Fruit fly (Drosophila melanogaster) whole organism, prepupa: ENCODE data around the gene bnl.
A peak's percentile ranks its signal among the peaks of the same experiment; 100 is the strongest.

Source experiments
- CG10631 ChIP-seq: fragments of 200-800 bp; sonication (Bioruptor generic); optimal IDR thresholded peaks from 2 replicates; lab custom pipeline; 2016; ENCODE audit warnings: missing biosample characterization, missing genetic modification characterization
- CG11294 ChIP-seq: fragments of 200-800 bp; sonication (Bioruptor generic); IDR thresholded peaks from 2 replicates; pipeline ENCODE4 v1.3.6; 2022; ENCODE audit warnings: missing biosample characterization, missing genetic modification characterization
- CG11762 ChIP-seq: fragments of 200-800 bp; sonication (Bioruptor generic); optimal IDR thresholded peaks from 3 replicates; lab custom pipeline; 2016; ENCODE audit warnings: missing biosample characterization, missing genetic modification characterization; ENCODE audit not compliant: insufficient read depth
- CG15336 ChIP-seq: fragments of 200-800 bp; sonication (Bioruptor generic); IDR thresholded peaks from 2 replicates; pipeline ENCODE4 v1.3.6; 2022; ENCODE audit warnings: missing biosample characterization, missing genetic modification characterization
- CG1621 ChIP-seq: fragments of 200-800 bp; sonication (Bioruptor generic); optimal IDR thresholded peaks from 3 replicates; lab custom pipeline; 2018; ENCODE audit warnings: missing biosample characterization, mild to moderate bottlenecking, missing genetic modification characterization
- CG16779 ChIP-seq: fragments of 200-800 bp; sonication (Bioruptor generic); optimal IDR thresholded peaks from 3 replicates; lab custom pipeline; 2017; ENCODE audit warnings: missing biosample characterization, mild to moderate bottlenecking, missing genetic modification characterization
- CG3032 ChIP-seq: fragments of 200-800 bp; optimal IDR thresholded peaks from 2 replicates; lab custom pipeline; 2019; ENCODE audit warnings: missing biosample characterization, mild to moderate bottlenecking, missing genetic modification characterization, moderate library complexity
- CG31627 ChIP-seq: fragments of 200-800 bp; sonication (Bioruptor generic); optimal IDR thresholded peaks from 3 replicates; lab custom pipeline; 2016; ENCODE audit warnings: missing biosample characterization, missing genetic modification characterization
- CG32006 ChIP-seq: fragments of 200-800 bp; sonication (Bioruptor generic); optimal IDR thresholded peaks from 3 replicates; lab custom pipeline; 2017; ENCODE audit warnings: missing biosample characterization, mild to moderate bottlenecking, missing genetic modification characterization
- CG34406 ChIP-seq: fragments of 200-800 bp; sonication (Bioruptor generic); optimal IDR thresholded peaks from 3 replicates; lab custom pipeline; 2016; ENCODE audit warnings: missing biosample characterization, missing genetic modification characterization
- CG6163 ChIP-seq: fragments of 200-800 bp; sonication (Bioruptor generic); IDR thresholded peaks from 3 replicates; pipeline ENCODE4 v1.3.6; 2022; ENCODE audit warnings: missing biosample characterization, missing genetic modification characterization
- CG6276 ChIP-seq: fragments of 200-800 bp; sonication (Bioruptor generic); optimal IDR thresholded peaks from 2 replicates; lab custom pipeline; 2017; ENCODE audit warnings: missing biosample characterization, mild to moderate bottlenecking, missing genetic modification characterization
- CG6792 ChIP-seq: fragments of 200-800 bp; sonication (Bioruptor generic); optimal IDR thresholded peaks from 3 replicates; lab custom pipeline; 2016; ENCODE audit warnings: missing biosample characterization, missing genetic modification characterization
- CG7368 ChIP-seq: fragments of 200-800 bp; sonication (Bioruptor generic); optimal IDR thresholded peaks from 3 replicates; lab custom pipeline; 2016; ENCODE audit warnings: missing biosample characterization, missing genetic modification characterization
- CG8119 ChIP-seq: fragments of 200-800 bp; sonication (Bioruptor generic); IDR thresholded peaks from 3 replicates; pipeline ENCODE4 v1.3.6; 2022; ENCODE audit warnings: missing biosample characterization, missing genetic modification characterization
- CG9139 ChIP-seq: fragments of 200-800 bp; sonication (Bioruptor generic); optimal IDR thresholded peaks from 3 replicates; lab custom pipeline; 2017; ENCODE audit warnings: missing biosample characterization, mild to moderate bottlenecking, missing genetic modification characterization
- Eip78C ChIP-seq: fragments of 200-800 bp; sonication (Bioruptor generic); peaks from one replicate; lab custom pipeline; 2016; ENCODE audit warnings: missing biosample characterization, missing genetic modification characterization
- Ets96B ChIP-seq: fragments of 200-800 bp; optimal IDR thresholded peaks from 2 replicates; lab custom pipeline; 2019; ENCODE audit warnings: missing biosample characterization, mild to moderate bottlenecking, missing genetic modification characterization, moderate library complexity
- Hr38 ChIP-seq: sonication (Bioruptor generic); optimal IDR thresholded peaks from 2 replicates; lab custom pipeline; 2016; ENCODE audit warnings: missing biosample characterization, missing genetic modification characterization
- Hr4 ChIP-seq: fragments of 200-800 bp; sonication (Bioruptor generic); optimal IDR thresholded peaks from 3 replicates; lab custom pipeline; 2016; ENCODE audit warnings: missing biosample characterization, missing genetic modification characterization
- Lpt ChIP-seq: fragments of 200-800 bp; sonication (Bioruptor generic); optimal IDR thresholded peaks from 3 replicates; lab custom pipeline; 2016; ENCODE audit warnings: missing biosample characterization, missing genetic modification characterization
- OdsH ChIP-seq: fragments of 200-800 bp; sonication (Bioruptor generic); optimal IDR thresholded peaks from 3 replicates; lab custom pipeline; 2016; ENCODE audit warnings: missing biosample characterization, missing genetic modification characterization
- Sox102F ChIP-seq: fragments of 200-800 bp; sonication (Bioruptor generic); optimal IDR thresholded peaks from 2 replicates; lab custom pipeline; 2016; ENCODE audit warnings: missing biosample characterization, mild to moderate bottlenecking, missing genetic modification characterization
- Sox14 ChIP-seq: fragments of 200-800 bp; sonication (Bioruptor generic); optimal IDR thresholded peaks from 3 replicates; lab custom pipeline; 2016; ENCODE audit warnings: missing biosample characterization, missing genetic modification characterization
- Sox15 ChIP-seq: fragments of 200-800 bp; sonication (Bioruptor generic); optimal IDR thresholded peaks from 3 replicates; lab custom pipeline; 2016; ENCODE audit warnings: missing biosample characterization, missing genetic modification characterization
- acj6 ChIP-seq: fragments of 200-800 bp; sonication (Bioruptor generic); optimal IDR thresholded peaks from 3 replicates; lab custom pipeline; 2016; ENCODE audit warnings: missing biosample characterization, missing genetic modification characterization
- cyc ChIP-seq: fragments of 200-800 bp; sonication (Bioruptor generic); optimal IDR thresholded peaks from 3 replicates; lab custom pipeline; 2016; ENCODE audit warnings: missing biosample characterization, missing genetic modification characterization
- eg ChIP-seq: fragments of 200-800 bp; sonication (Bioruptor generic); IDR thresholded peaks from 3 replicates; pipeline ENCODE4 v1.3.6; 2022; ENCODE audit warnings: missing biosample characterization, missing genetic modification characterization
- esn ChIP-seq: fragments of 200-800 bp; sonication (Bioruptor generic); optimal IDR thresholded peaks from 2 replicates; lab custom pipeline; 2016; ENCODE audit warnings: missing biosample characterization, mild to moderate bottlenecking, missing genetic modification characterization, moderate library complexity
- fd59A ChIP-seq: fragments of 200-800 bp; sonication (Bioruptor generic); optimal IDR thresholded peaks from 2 replicates; lab custom pipeline; 2017; ENCODE audit warnings: missing biosample characterization, mild to moderate bottlenecking, missing genetic modification characterization, missing genetic modification reagents
- fkh ChIP-seq: fragments of 200-800 bp; sonication (Bioruptor generic); optimal IDR thresholded peaks from 3 replicates; lab custom pipeline; 2017; ENCODE audit warnings: missing biosample characterization, mild to moderate bottlenecking, missing genetic modification characterization, moderate library complexity
- net ChIP-seq: fragments of 200-800 bp; sonication (Bioruptor generic); optimal IDR thresholded peaks from 3 replicates; lab custom pipeline; 2016; ENCODE audit warnings: missing biosample characterization, missing genetic modification characterization
- pdm3 ChIP-seq: fragments of 200-800 bp; sonication (Bioruptor generic); optimal IDR thresholded peaks from 3 replicates; lab custom pipeline; 2016; ENCODE audit warnings: missing biosample characterization, missing genetic modification characterization
- salr ChIP-seq, 2 experiments: fragments of 200-800 bp; sonication (Bioruptor generic); optimal IDR thresholded peaks; 3 replicates each; lab custom pipeline; 2016 to 2018; ENCODE audit warnings: missing biosample characterization in 2 of 2, missing genetic modification characterization in 2 of 2, mild to moderate bottlenecking in 1 of 2
- svp ChIP-seq: fragments of 200-800 bp; sonication (Bioruptor generic); peaks from one replicate; lab custom pipeline; 2016; ENCODE audit warnings: missing biosample characterization, missing genetic modification characterization
- topi ChIP-seq: fragments of 200-800 bp; sonication (Bioruptor generic); optimal IDR thresholded peaks from 3 replicates; lab custom pipeline; 2016; ENCODE audit warnings: missing biosample characterization, missing genetic modification characterization
- vri ChIP-seq: fragments of 200-800 bp; sonication (Bioruptor generic); optimal IDR thresholded peaks from 3 replicates; lab custom pipeline; 2016; ENCODE audit warnings: missing biosample characterization, mild to moderate bottlenecking, missing genetic modification characterization

The bnl gene

dm6 chr3R:19834982-19835381 lies 1.6 kb downstream of the bnl start:
- TF ChIP-seq CG1621 (tag; lab: Kevin White, UChicago) (no peak), pdm3 (GFP tag; lab: Kevin White, UChicago) (no peak), Hr38 (GFP tag; lab: Kevin White, UChicago) (no peak), CG31627 (GFP tag; lab: Kevin White, UChicago) (no peak), CG32006 (GFP tag; lab: Kevin White, UChicago) (no peak), Sox15 (GFP tag; lab: Kevin White, UChicago) (no peak), vri (GFP tag; lab: Kevin White, UChicago) (peak; percentile 83), CG7368 (GFP tag; lab: Kevin White, UChicago) (no peak)

dm6 chr3R:19833963-19834362 lies 2.7 kb downstream of the bnl start:
- TF ChIP-seq fd59A (GFP tag; lab: Kevin White, UChicago) (no peak), esn (GFP tag; lab: Kevin White, UChicago) (no peak), CG11294 (no peak), CG10631 (GFP tag; lab: Kevin White, UChicago) (no peak), CG32006 (GFP tag; lab: Kevin White, UChicago) (no peak), CG31627 (GFP tag; lab: Kevin White, UChicago) (no peak), CG7368 (GFP tag; lab: Kevin White, UChicago) (no peak), Ets96B (no peak), pdm3 (GFP tag; lab: Kevin White, UChicago) (no peak), topi (GFP tag; lab: Kevin White, UChicago) (no peak), CG6792 (no peak), CG1621 (tag; lab: Kevin White, UChicago) (no peak), eg (GFP tag; lab: Robert Waterston, UW) (no peak), net (GFP tag; lab: Kevin White, UChicago) (no peak), vri (GFP tag; lab: Kevin White, UChicago) (no peak), OdsH (no peak), salr (GFP tag; optimal IDR thresholded peaks at IDR 0.05; lab: Kevin White, UChicago) (no peak), CG8119 (GFP tag; lab: Robert Waterston, UW) (no peak), CG9139 (no peak)
- TF ChIP-seq, all 60 proteins: peak for 0

dm6 chr3R:19833546-19833945 lies 3.1 kb downstream of the bnl start:
- TF ChIP-seq Sox102F (no peak), CG3032 (tag; lab: Kevin White, UChicago) (no peak), CG6276 (GFP tag; lab: Kevin White, UChicago) (peak; percentile 82), Lpt (peak; percentile 21), CG6163 (GFP tag; lab: Robert Waterston, UW) (0 out of 3 replicates have a peak, but pooled peaks have one; percentile 24), CG8119 (GFP tag; lab: Robert Waterston, UW) (peak; percentile 61), CG15336 (peak; percentile 71), eg (GFP tag; lab: Robert Waterston, UW) (peak; percentile 86), Sox14 (GFP tag; lab: Kevin White, UChicago) (no peak), Hr4 (GFP tag; lab: Kevin White, UChicago) (peak; percentile 7)

- TF ChIP-seq topi (GFP tag; lab: Kevin White, UChicago) (no peak), Eip78C (peak; percentile 25), svp (GFP tag; lab: Kevin White, UChicago) (peak; percentile 49), CG34406 (GFP tag; lab: Kevin White, UChicago) (peak; percentile 8)
Observed at dm6 chr3R:19830973-19831372, 5.6 kb downstream of the bnl start.

- TF ChIP-seq CG16779, result no peak
- TF ChIP-seq acj6 (GFP tag; lab: Kevin White, UChicago), result no peak
- TF ChIP-seq fd59A (GFP tag; lab: Kevin White, UChicago), result no peak
- no peak for TF ChIP-seq Lpt
- no peak for TF ChIP-seq CG32006 (GFP tag; lab: Kevin White, UChicago)
- no peak for TF ChIP-seq esn (GFP tag; lab: Kevin White, UChicago)
- TF ChIP-seq fkh (GFP tag; lab: Kevin White, UChicago), result no peak
- no peak for TF ChIP-seq cyc (GFP tag; lab: Kevin White, UChicago)
- TF ChIP-seq CG11762 (GFP tag; lab: Kevin White, UChicago), result no peak
- TF ChIP-seq, all 60 proteins: peak for 0
Observed at dm6 chr3R:19826806-19827328, 9.8 kb downstream of the bnl start.
